Fruit fly (Drosophila melanogaster) whole organism, adult: ENCODE data around the gene Moe.

Experiments
- CG11617 ChIP-seq: fragments of 200-800 bp; sonication (Bioruptor generic); optimal IDR thresholded peaks from 2 replicates; lab custom pipeline; 2017; ENCODE audit warnings: mild to moderate bottlenecking, missing biosample characterization, missing genetic modification reagents, missing genetic modification characterization
- CG12768 ChIP-seq: fragments of 200-800 bp; sonication (Bioruptor generic); optimal IDR thresholded peaks from 2 replicates; lab custom pipeline; 2017; ENCODE audit warnings: missing biosample characterization, missing genetic modification characterization, mild to moderate bottlenecking, moderate library complexity, missing genetic modification reagents
- CG14711 ChIP-seq: fragments of 200-800 bp; sonication (Bioruptor generic); optimal IDR thresholded peaks from 2 replicates; lab custom pipeline; 2018; ENCODE audit warnings: missing biosample characterization, mild to moderate bottlenecking, missing genetic modification characterization, moderate library complexity
- CG1620 ChIP-seq: fragments of 200-800 bp; sonication (Bioruptor generic); optimal IDR thresholded peaks from 2 replicates; lab custom pipeline; 2016; ENCODE audit warnings: missing biosample characterization, missing genetic modification characterization
- CG33017 ChIP-seq: fragments of 200-800 bp; sonication (Bioruptor generic); optimal IDR thresholded peaks from 2 replicates; lab custom pipeline; 2018; ENCODE audit warnings: missing biosample characterization, mild to moderate bottlenecking, missing genetic modification characterization, moderate library complexity
- CG5204 ChIP-seq: fragments of 200-800 bp; sonication (Bioruptor generic); optimal IDR thresholded peaks from 2 replicates; lab custom pipeline; 2016; ENCODE audit warnings: missing biosample characterization, missing genetic modification characterization
- CG7045 ChIP-seq: fragments of 200-800 bp; sonication (Bioruptor generic); optimal IDR thresholded peaks from 2 replicates; lab custom pipeline; 2017; ENCODE audit warnings: missing biosample characterization, mild to moderate bottlenecking, missing genetic modification characterization
- CG7101 ChIP-seq: fragments of 200-800 bp; sonication (Bioruptor generic); optimal IDR thresholded peaks from 2 replicates; lab custom pipeline; 2018; ENCODE audit warnings: missing biosample characterization, mild to moderate bottlenecking, missing genetic modification characterization, moderate library complexity
- Clk ChIP-seq: fragments of 200-800 bp; sonication (Bioruptor generic); optimal IDR thresholded peaks from 2 replicates; lab custom pipeline; 2017; ENCODE audit warnings: missing biosample characterization, missing genetic modification characterization
- Crg-1 ChIP-seq: fragments of 200-800 bp; sonication (Bioruptor generic); optimal IDR thresholded peaks from 2 replicates; lab custom pipeline; 2016; ENCODE audit warnings: missing biosample characterization, missing genetic modification characterization
- Hr96 ChIP-seq: fragments of 200-800 bp; sonication (Bioruptor generic); optimal IDR thresholded peaks from 2 replicates; lab custom pipeline; 2016; ENCODE audit warnings: missing biosample characterization, missing genetic modification characterization
- Mnt ChIP-seq: fragments of 200-800 bp; sonication (Bioruptor generic); optimal IDR thresholded peaks from 2 replicates; lab custom pipeline; 2016; ENCODE audit warnings: missing biosample characterization, mild to moderate bottlenecking, missing genetic modification characterization
- bab1 ChIP-seq: fragments of 200-800 bp; sonication (Bioruptor generic); optimal IDR thresholded peaks from 3 replicates; lab custom pipeline; 2019; ENCODE audit warnings: missing biosample characterization, mild to moderate bottlenecking, missing genetic modification characterization, moderate library complexity
- cic ChIP-seq: fragments of 200-800 bp; sonication (Bioruptor generic); optimal IDR thresholded peaks from 2 replicates; lab custom pipeline; 2017; ENCODE audit warnings: missing biosample characterization, mild to moderate bottlenecking, missing genetic modification characterization, moderate library complexity
- cnc ChIP-seq, 2 experiments: fragments of >200 bp; optimal IDR thresholded peaks; 2 replicates each; lab custom pipeline; 2017
- kay ChIP-seq: fragments of 200-800 bp; sonication (Bioruptor generic); peaks from one replicate; lab custom pipeline; 2016; ENCODE audit warnings: missing biosample characterization, missing genetic modification characterization, borderline replicate concordance
- ovo ChIP-seq: fragments of 200-800 bp; sonication (Bioruptor generic); optimal IDR thresholded peaks from 2 replicates; lab custom pipeline; 2016; ENCODE audit warnings: missing biosample characterization, missing genetic modification characterization
- pad ChIP-seq: fragments of 200-800 bp; sonication (Bioruptor generic); optimal IDR thresholded peaks from 3 replicates; lab custom pipeline; 2017; ENCODE audit warnings: missing biosample characterization, missing genetic modification characterization, mild to moderate bottlenecking, moderate library complexity, missing genetic modification reagents
- tj ChIP-seq: fragments of 200-800 bp; sonication (Bioruptor generic); optimal IDR thresholded peaks from 3 replicates; lab custom pipeline; 2017; ENCODE audit warnings: missing biosample characterization, mild to moderate bottlenecking, missing genetic modification characterization, moderate library complexity
- toe ChIP-seq: fragments of 200-800 bp; sonication (Bioruptor generic); optimal IDR thresholded peaks from 2 replicates; lab custom pipeline; 2016; ENCODE audit warnings: missing biosample characterization, missing genetic modification characterization

Gene Moe

DNA sequence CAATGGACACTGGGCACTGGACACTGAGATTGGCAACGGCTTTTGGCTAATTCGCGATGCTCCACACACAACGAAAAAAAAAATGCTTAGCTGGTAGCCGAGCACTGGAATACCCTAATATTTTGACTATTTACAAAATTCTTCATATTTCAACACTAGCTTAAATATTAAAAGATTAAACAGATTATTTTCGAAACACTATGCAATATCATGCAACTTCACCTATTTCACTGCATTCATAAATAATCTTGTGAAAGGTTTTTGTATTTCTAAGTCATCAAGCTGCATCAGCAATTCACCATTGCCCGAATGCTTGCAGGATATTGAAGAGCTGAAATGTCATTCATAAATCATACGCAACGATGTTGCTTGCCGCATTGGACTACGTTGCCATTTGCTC is 61.6 kb downstream of the Moe start:
- no peak for TF ChIP-seq bab1
- no peak for TF ChIP-seq cnc (optimal IDR thresholded peaks at IDR 0.05; lab: Kevin White, UChicago)

DNA sequence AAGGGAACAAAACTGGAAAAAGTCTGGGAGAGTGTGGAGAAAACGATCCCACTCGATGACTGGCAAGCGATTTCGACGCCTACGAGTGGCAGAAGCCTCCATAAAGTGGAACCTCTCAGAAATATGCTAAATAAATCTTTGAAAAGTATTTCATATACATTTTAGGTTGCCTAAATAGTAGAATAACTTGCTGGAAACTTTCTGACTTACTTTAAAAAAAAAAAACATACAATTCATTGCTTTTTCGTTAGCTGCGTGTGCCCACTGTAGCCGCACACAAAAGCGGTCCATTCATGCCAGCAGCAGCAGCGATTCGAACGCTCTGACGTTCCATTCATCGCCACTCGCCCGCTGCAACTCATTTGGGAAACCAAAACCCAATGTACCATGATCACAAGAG is 63.0 kb downstream of the Moe start:
- no peak for TF ChIP-seq CG7045 (GFP tag; lab: Kevin White, UChicago)
- no peak for TF ChIP-seq CG12768 (GFP tag; lab: Kevin White, UChicago)
- no peak for TF ChIP-seq Hr96 (GFP tag; lab: Kevin White, UChicago)
- no peak for TF ChIP-seq CG33017 (tag; lab: Kevin White, UChicago)
- no peak for TF ChIP-seq cic
- TF ChIP-seq bab1: no peak
- no peak for TF ChIP-seq pad (GFP tag; lab: Kevin White, UChicago)
- TF ChIP-seq Mnt (GFP tag; lab: Kevin White, UChicago): no peak
- TF ChIP-seq CG5204: no peak
- TF ChIP-seq CG14711 (tag; lab: Kevin White, UChicago): no peak
- TF ChIP-seq CG7101 (tag; lab: Kevin White, UChicago): no peak
- no peak for TF ChIP-seq CG11617 (GFP tag; lab: Kevin White, UChicago)
- no peak for TF ChIP-seq CG1620 (GFP tag; lab: Kevin White, UChicago)
- TF ChIP-seq cnc (optimal IDR thresholded peaks at IDR 0.05; lab: Kevin White, UChicago): no peak
- TF ChIP-seq ovo (GFP tag; lab: Kevin White, UChicago): no peak
- TF ChIP-seq Clk: no peak
- no peak for TF ChIP-seq Crg-1 (GFP tag; lab: Kevin White, UChicago)

dm6 chrX:8831773-8832172 is 66.4 kb downstream of the Moe start:
- TF ChIP-seq toe (GFP tag; lab: Kevin White, UChicago) (no peak), tj (no peak), Mnt (GFP tag; lab: Kevin White, UChicago) (no peak), bab1 (no peak), Hr96 (GFP tag; lab: Kevin White, UChicago) (no peak), CG5204 (no peak), CG12768 (GFP tag; lab: Kevin White, UChicago) (no peak), kay (no peak), Clk (no peak), CG14711 (tag; lab: Kevin White, UChicago) (no peak), CG7101 (tag; lab: Kevin White, UChicago) (no peak), CG7045 (GFP tag; lab: Kevin White, UChicago) (no peak), CG1620 (GFP tag; lab: Kevin White, UChicago) (no peak), Crg-1 (GFP tag; lab: Kevin White, UChicago) (no peak), pad (GFP tag; lab: Kevin White, UChicago) (no peak), cnc (optimal IDR thresholded peaks at IDR 0.05; lab: Kevin White, UChicago) (no peak)

dm6 chrX:8830087-8830486 is 68.0 kb downstream of the Moe start:
- no peak for TF ChIP-seq CG12768 (GFP tag; lab: Kevin White, UChicago)
- no peak for TF ChIP-seq toe (GFP tag; lab: Kevin White, UChicago)
- no peak for TF ChIP-seq bab1
- no peak for TF ChIP-seq CG14711 (tag; lab: Kevin White, UChicago)
- TF ChIP-seq pad (GFP tag; lab: Kevin White, UChicago): no peak
- no peak for TF ChIP-seq CG33017 (tag; lab: Kevin White, UChicago)
- no peak for TF ChIP-seq CG7101 (tag; lab: Kevin White, UChicago)
- TF ChIP-seq kay: no peak
- no peak for TF ChIP-seq Hr96 (GFP tag; lab: Kevin White, UChicago)
- no peak for TF ChIP-seq CG1620 (GFP tag; lab: Kevin White, UChicago)
- TF ChIP-seq tj: no peak
- TF ChIP-seq CG7045 (GFP tag; lab: Kevin White, UChicago): no peak

DNA sequence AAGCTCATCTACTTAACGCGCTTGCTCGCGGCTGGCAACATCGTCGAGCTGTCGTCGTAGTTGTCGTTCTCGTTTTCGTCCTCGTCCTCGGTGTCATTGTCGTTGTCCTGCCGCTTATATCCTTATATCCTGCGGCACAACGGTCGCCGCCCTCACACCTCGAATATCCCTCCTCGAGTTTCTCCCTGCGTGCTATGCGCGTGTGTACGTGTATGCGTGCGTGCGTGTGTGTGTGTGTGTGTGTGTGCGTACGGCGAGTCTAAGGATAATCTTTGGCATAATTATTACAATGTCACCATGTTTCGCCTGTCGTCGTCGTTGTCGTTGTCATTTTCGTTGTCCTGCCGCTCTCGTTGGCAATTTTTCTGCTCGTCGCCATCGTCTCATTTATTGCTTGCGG is 68.7 kb downstream of the Moe start:
- no peak for TF ChIP-seq CG14711 (tag; lab: Kevin White, UChicago)
